Worm (Caenorhabditis elegans): Measurements from ENCODE around the gene cyp-33E2.

cyp-33E2 gene

DNA sequence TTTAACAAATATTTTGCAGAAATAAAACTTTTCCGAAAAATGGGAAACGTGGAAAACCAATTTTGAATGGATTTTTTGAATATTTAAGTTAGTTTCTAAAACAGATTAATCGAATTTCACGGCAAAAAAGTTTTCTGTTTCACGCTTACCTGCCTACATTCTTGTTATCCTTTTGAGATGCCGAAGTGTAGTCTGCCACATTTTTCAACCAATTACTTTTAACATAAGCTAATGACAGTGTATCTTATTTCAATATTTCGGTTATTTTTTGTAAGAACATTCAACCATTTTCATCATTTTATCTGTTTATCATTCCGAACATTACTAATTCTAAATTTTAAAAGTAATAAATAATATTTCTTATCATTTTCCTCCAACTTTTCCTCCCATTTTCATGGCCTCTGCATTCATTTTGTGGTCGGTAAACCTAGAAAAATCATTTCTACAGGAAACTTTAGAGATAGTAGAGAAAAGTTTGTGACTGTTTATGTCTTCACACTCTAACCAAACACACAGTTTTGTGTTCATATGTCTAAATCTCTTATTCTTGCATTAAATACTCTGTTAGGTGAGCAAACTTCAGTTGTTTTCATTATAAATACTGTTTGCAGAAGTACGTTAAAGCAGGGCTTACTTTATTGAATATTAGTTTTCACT, at the start of gene cyp-33E2, which contains the start of gene F42A9.17:
Gene cyp-33E2 (plus strand): TSS at position 449 of the 657 bp plus-strand sequence.
Gene F42A9.17 (minus strand): TSS at position 51 of the 657 bp plus-strand sequence.
- no peak for TF ChIP-seq ztf-23 (GFP tag; IDR thresholded peaks at IDR 0.05)
- TF ChIP-seq med-1 (GFP tag; optimal IDR thresholded peaks at IDR 0.05; ENCODE audit: insufficient read depth), result no peak

DNA sequence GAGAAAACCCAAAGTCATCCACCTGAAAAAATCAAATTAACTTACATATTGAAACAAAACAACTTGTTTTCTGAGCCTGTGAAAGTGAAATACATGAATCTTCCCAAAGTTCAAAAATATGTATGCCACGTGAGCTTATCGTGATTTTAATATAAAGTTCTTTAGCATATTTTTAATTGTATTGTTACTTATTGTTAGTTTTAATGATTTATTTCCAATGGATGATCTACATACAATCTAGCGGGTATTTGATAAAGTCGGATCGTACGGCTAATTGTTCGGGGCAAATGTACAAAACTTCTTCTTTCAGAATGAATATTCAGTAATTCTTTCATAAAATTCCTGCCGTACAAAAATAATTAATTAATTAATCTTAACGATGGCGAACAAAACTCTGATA, 41.9 kb upstream of the cyp-33E2 start, which contains the start of gene Y59H11AM.4:
Gene Y59H11AM.4 (minus strand): TSS at position 101 of the 400 bp plus-strand sequence.
- TF ChIP-seq klf-2 (GFP tag; conservative IDR thresholded peaks at IDR 0.05), result no peak
- no peak for TF ChIP-seq cog-1 (tag; optimal IDR thresholded peaks at IDR 0.05)
- no peak for TF ChIP-seq tab-1 (GFP tag; IDR thresholded peaks at IDR 0.05)
- TF ChIP-seq ref-1 (GFP tag; conservative IDR thresholded peaks at IDR 0.05), result no peak
- no peak for TF ChIP-seq med-1 (GFP tag; optimal IDR thresholded peaks at IDR 0.05; ENCODE audit: insufficient read depth)
- TF ChIP-seq ztf-23 (GFP tag; IDR thresholded peaks at IDR 0.05), result no peak
- no peak for TF ChIP-seq ztf-29 (GFP tag; IDR thresholded peaks at IDR 0.05)
- TF ChIP-seq T22C8.4 (GFP tag; IDR thresholded peaks at IDR 0.05), result no peak
- no peak for TF ChIP-seq flt-1 (GFP tag; IDR thresholded peaks at IDR 0.05)

DNA sequence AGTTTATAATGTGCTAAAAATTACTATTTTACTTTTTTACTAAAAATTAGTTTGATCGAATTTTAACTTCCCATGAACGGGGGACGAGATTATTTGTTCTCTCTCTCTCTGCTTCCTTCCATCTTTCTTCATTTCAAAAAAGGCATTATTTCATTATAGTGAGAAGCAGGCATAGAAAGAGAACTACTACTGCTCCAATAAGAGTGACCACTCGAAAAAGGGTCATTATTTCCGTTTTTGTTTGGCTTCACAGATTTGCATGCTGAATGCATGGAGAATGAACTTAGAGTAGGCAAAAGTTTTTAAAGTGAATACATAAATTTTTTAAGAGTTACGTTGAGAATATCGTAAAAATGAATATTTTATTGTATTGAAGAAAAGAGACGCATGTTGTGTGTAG, 41.4 kb upstream of the cyp-33E2 start:
- no peak for TF ChIP-seq cog-1 (tag; optimal IDR thresholded peaks at IDR 0.05)

DNA sequence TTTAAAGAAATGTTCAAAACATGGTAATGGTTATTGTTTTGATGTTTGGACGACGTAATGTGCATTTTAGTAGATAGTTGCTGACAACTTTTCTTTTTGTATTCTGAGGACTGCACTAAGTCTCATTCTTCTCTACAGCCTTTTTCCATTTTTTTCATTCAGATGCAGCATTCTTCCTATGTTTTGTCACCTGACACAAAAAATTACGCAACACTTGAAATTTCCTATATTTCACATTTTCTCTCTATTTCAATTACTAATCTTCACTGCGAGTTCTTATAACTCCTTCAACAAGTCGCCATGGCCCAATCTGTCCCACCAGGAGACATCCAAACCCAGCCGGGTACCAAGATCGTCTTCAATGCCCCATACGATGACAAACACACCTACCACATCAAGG, 41.0 kb upstream of the cyp-33E2 start, which contains the start of gene Y59H11AM.1:
Gene Y59H11AM.1 (plus strand): TSS at position 301 of the 400 bp plus-strand sequence.
- TF ChIP-seq flt-1 (GFP tag; IDR thresholded peaks at IDR 0.05) (no peak), tab-1 (GFP tag; IDR thresholded peaks at IDR 0.05) (no peak), klf-2 (GFP tag; conservative IDR thresholded peaks at IDR 0.05) (no peak), med-1 (GFP tag; optimal IDR thresholded peaks at IDR 0.05; ENCODE audit: insufficient read depth) (no peak), ztf-29 (GFP tag; IDR thresholded peaks at IDR 0.05) (no peak), ztf-23 (GFP tag; IDR thresholded peaks at IDR 0.05) (no peak), cog-1 (tag; optimal IDR thresholded peaks at IDR 0.05) (no peak), ref-1 (GFP tag; conservative IDR thresholded peaks at IDR 0.05) (no peak), T22C8.4 (GFP tag; IDR thresholded peaks at IDR 0.05) (no peak)

DNA sequence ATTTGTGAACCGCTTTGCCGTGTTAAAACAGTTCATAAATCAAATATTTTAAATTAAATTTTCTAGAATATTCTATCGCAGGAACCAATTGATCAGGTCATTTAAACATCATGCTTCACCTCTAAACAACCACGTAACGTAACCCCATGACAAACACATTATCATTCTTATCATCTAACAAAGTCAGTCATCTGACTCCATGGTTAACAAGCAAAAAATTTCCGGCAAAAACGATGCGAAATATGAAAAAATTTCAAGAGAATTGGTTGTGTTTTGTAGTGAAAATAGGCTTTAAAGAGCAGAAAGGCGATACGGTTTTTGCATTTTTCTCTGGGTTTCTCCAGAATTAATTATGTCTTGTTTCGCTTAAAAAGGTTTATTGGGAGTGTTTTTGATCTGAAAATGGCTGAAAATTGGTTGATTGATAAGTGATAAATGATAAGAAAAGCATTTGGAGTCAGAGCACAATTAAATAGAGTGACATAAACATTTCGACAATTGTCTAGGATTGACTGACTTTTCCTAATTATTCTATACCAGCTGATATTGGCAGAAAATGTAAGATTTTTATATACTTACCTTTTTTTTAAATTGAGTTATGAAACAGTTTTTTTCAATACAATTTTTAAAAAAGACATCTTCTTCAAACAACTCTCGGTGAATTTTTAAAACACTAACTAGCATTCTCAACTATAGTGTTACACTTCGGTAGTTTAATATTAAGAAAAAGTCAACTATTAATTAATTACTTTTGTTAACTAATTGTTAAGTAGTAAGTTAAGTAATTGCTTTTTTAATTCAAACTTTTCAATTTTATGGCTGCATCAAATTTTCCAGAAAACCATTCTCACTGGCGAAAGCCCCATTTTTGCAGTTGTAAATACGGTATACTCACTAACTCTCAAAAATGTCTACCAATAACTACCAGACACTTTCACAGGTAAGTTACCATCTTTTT, 26.8 kb upstream of the cyp-33E2 start, which contains the start of gene catp-7:
Gene catp-7 (plus strand): TSS at position 908 of the 958 bp plus-strand sequence.
- no peak for TF ChIP-seq med-1 (GFP tag; optimal IDR thresholded peaks at IDR 0.05; ENCODE audit: insufficient read depth)
- TF ChIP-seq ztf-29 (GFP tag; IDR thresholded peaks at IDR 0.05), result no peak
- TF ChIP-seq ref-1 (GFP tag; conservative IDR thresholded peaks at IDR 0.05), result no peak
- TF ChIP-seq T22C8.4 (GFP tag; IDR thresholded peaks at IDR 0.05), result no peak
- TF ChIP-seq flt-1 (GFP tag; IDR thresholded peaks at IDR 0.05), result no peak
- TF ChIP-seq tab-1 (GFP tag; IDR thresholded peaks at IDR 0.05), result no peak
- no peak for TF ChIP-seq cog-1 (tag; optimal IDR thresholded peaks at IDR 0.05)
- no peak for TF ChIP-seq ztf-23 (GFP tag; IDR thresholded peaks at IDR 0.05)
- TF ChIP-seq klf-2 (GFP tag; conservative IDR thresholded peaks at IDR 0.05), result no peak

DNA sequence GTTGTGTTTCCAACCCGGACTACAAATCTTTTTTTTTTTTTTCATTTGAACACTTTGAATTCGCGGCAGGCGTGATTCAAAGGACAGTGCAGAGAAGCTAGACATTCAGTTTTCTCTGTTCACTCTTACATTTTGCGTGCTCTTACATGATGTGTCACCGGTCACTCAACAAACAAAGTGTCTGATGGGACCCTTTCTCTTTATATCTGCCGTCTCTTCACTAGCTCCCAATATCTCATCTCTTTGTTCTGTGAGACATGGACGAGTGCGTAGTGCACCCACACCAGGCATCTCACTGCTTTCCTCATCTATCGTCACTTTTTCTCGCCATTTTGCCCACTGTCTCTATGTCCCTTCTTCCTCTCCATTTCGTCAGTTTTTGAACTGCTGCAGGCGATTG, 25.1 kb upstream of the cyp-33E2 start:
- TF ChIP-seq ref-1 (GFP tag; conservative IDR thresholded peaks at IDR 0.05) (no peak), klf-2 (GFP tag; conservative IDR thresholded peaks at IDR 0.05) (no peak), T22C8.4 (GFP tag; IDR thresholded peaks at IDR 0.05) (no peak), ztf-29 (GFP tag; IDR thresholded peaks at IDR 0.05) (no peak), flt-1 (GFP tag; IDR thresholded peaks at IDR 0.05) (no peak), cog-1 (tag; optimal IDR thresholded peaks at IDR 0.05) (no peak), ztf-23 (GFP tag; IDR thresholded peaks at IDR 0.05) (no peak), med-1 (GFP tag; optimal IDR thresholded peaks at IDR 0.05; ENCODE audit: insufficient read depth) (no peak), tab-1 (GFP tag; IDR thresholded peaks at IDR 0.05) (no peak)

DNA sequence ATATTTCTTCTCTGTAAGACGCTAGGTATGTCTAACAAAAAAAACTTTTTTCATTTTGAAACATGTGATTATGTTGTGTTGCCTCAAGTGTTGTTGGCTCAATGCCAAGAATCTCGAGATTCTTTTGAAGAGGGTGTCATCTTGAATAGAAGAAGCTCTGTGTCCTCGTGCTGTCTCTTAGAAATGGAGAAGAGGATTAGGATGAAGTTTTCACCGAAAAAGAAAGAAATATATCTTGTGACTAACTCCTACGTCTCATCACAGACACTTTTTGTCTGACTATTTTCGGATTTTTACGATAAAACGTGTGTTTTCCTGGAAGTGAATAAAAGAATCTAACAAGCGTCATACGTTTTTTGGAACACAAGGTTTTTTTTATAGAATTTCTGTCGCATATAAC, 24.5 kb upstream of the cyp-33E2 start:
- TF ChIP-seq ref-1 (GFP tag; conservative IDR thresholded peaks at IDR 0.05) (no peak), flt-1 (GFP tag; IDR thresholded peaks at IDR 0.05) (no peak), T22C8.4 (GFP tag; IDR thresholded peaks at IDR 0.05) (no peak)

DNA sequence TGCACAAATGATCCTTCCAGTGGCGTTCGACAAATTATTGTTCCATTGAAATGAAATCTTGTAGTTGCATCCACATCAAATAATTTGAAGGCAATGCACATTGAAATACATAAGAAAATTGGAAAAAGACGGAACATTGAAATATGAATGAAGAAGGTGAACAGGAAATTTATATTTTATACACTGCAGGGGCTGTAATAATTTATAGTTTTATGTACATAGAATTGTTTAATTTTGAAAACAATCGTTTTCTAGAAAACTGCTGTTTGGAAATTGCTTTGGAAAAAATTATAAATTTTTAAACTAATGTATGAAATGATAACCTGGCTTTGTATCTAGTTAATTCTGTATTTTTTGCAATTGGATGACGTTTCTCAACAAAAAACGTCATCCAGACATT, 16.8 kb upstream of the cyp-33E2 start, which contains the start of gene Y59H11AR.3:
Gene Y59H11AR.3 (minus strand): TSS at position 101 of the 400 bp plus-strand sequence.
- no peak for TF ChIP-seq tab-1 (GFP tag; IDR thresholded peaks at IDR 0.05)
- no peak for TF ChIP-seq cog-1 (tag; optimal IDR thresholded peaks at IDR 0.05)
- no peak for TF ChIP-seq ztf-23 (GFP tag; IDR thresholded peaks at IDR 0.05)
- no peak for TF ChIP-seq med-1 (GFP tag; optimal IDR thresholded peaks at IDR 0.05; ENCODE audit: insufficient read depth)
- no peak for TF ChIP-seq T22C8.4 (GFP tag; IDR thresholded peaks at IDR 0.05)
- TF ChIP-seq flt-1 (GFP tag; IDR thresholded peaks at IDR 0.05), result no peak

DNA sequence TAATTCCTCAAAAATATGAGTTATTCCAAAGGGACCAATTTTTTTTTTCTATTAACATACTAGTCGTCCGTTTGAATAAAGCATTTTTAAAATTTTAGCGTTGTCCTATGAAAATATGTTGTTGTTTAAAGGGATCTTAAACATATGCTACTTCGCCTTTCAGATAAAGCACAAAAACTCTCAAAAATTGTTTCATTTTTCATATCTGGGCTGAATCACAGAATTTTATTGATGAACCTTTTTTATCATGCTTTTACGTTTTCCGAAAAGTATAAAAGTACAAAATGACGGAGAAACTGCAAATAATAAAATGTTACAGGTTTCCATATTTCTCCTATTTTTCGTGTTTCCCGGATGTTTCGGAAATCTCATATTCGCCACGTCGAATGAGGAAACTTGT, 16.4 kb upstream of the cyp-33E2 start, which contains the start of gene clec-181:
Gene clec-181 (plus strand): TSS at position 301 of the 400 bp plus-strand sequence.
- TF ChIP-seq tab-1 (GFP tag; IDR thresholded peaks at IDR 0.05), result no peak
- no peak for TF ChIP-seq cog-1 (tag; optimal IDR thresholded peaks at IDR 0.05)
- no peak for TF ChIP-seq flt-1 (GFP tag; IDR thresholded peaks at IDR 0.05)
- TF ChIP-seq med-1 (GFP tag; optimal IDR thresholded peaks at IDR 0.05; ENCODE audit: insufficient read depth), result no peak
- no peak for TF ChIP-seq klf-2 (GFP tag; conservative IDR thresholded peaks at IDR 0.05)
- no peak for TF ChIP-seq ztf-23 (GFP tag; IDR thresholded peaks at IDR 0.05)
- TF ChIP-seq ref-1 (GFP tag; conservative IDR thresholded peaks at IDR 0.05), result no peak
- no peak for TF ChIP-seq T22C8.4 (GFP tag; IDR thresholded peaks at IDR 0.05)
- TF ChIP-seq ztf-29 (GFP tag; IDR thresholded peaks at IDR 0.05), result no peak

Data from whole organism, midembryonic.